Worm (Caenorhabditis elegans): ENCODE results near the gene fkh-4.

fkh-4 gene

ce11 chrX:13451578-13451977 lies 22.9 kb upstream of the fkh-4 start, which contains the start of gene F02D10.6:
F02D10.6 (minus strand) TSS chrX:13451678.
- TF ChIP-seq nhr-84 (tag; optimal IDR thresholded peaks at IDR 0.05) (no peak), efl-1 (optimal IDR thresholded peaks at IDR 0.05) (no peak), efl-1 (GFP tag; optimal IDR thresholded peaks at IDR 0.05 in 1 of 2) (peak in 1 of 2 experiments; percentile 32), swsn-7 (tag; optimal IDR thresholded peaks at IDR 0.05) (no peak), tbx-2 (tag; optimal IDR thresholded peaks at IDR 0.05) (no peak), nhr-28 (tag; optimal IDR thresholded peaks at IDR 0.05) (no peak), vab-15 (tag; optimal IDR thresholded peaks at IDR 0.05) (no peak)

DNA sequence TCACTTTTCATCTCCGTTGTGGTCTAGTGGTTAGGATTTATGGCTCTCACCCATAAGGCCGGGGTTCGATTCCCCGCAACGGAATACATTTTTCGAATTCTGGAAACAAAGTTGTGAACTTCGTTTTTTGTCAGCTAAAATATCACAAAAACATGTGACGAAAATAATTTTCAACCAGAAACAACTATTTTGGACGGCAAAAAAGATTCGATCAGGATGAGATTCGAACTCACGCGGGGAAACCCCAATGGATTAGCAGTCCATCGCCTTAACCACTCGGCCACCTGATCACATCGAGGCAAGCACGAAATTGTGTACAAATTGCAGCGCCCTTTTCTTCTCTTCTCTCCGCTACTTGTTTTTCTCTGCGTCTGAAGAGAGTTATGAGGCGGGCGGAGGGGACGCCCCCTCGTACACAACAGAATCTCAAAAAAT lies 20.0 kb upstream of the fkh-4 start:
- TF ChIP-seq lin-14 (GFP tag; optimal IDR thresholded peaks at IDR 0.05) (peak; percentile 72), ceh-82 (tag; optimal IDR thresholded peaks at IDR 0.05) (peak; percentile 43 to 44 (median 44)), ceh-8 (GFP tag; optimal IDR thresholded peaks at IDR 0.05) (peak; percentile 48), snpc-4 (tag; optimal IDR thresholded peaks at IDR 0.05) (peak; percentile 13), egl-13 (tag; optimal IDR thresholded peaks at IDR 0.05) (peak; percentile 51), unc-86 (tag; optimal IDR thresholded peaks at IDR 0.05) (peak; percentile 38), nhr-90 (tag; optimal IDR thresholded peaks at IDR 0.05; ENCODE audit: poor library complexity) (peak; percentile 75), unc-130 (tag; optimal IDR thresholded peaks at IDR 0.05) (peak; percentile 48), irx-1 (tag; optimal IDR thresholded peaks at IDR 0.05) (peak; percentile 46), nhr-20 (tag; optimal IDR thresholded peaks at IDR 0.05) (peak; percentile 60), swsn-7 (tag; optimal IDR thresholded peaks at IDR 0.05) (peak; percentile 60), lin-35 (GFP tag; optimal IDR thresholded peaks at IDR 0.05) (peak; percentile 28 to 67), lin-15B (tag; optimal IDR thresholded peaks at IDR 0.05) (peak; percentile 7), jun-1 (tag; optimal IDR thresholded peaks at IDR 0.05) (peak; percentile 55), grh-1 (GFP tag; IDR thresholded peaks at IDR 0.05) (peak; percentile 56), dpl-1 (GFP tag; optimal IDR thresholded peaks at IDR 0.05) (peak in 1 of 3 experiments; percentile 10), nhr-47 (tag; optimal IDR thresholded peaks at IDR 0.05) (peak; percentile 80), lir-3 (tag; optimal IDR thresholded peaks at IDR 0.05; ENCODE audit: poor library complexity) (peak; percentile 39), elt-2 (tag; optimal IDR thresholded peaks at IDR 0.05) (peak; percentile 32), xbp-1 (tag; optimal IDR thresholded peaks at IDR 0.05) (peak; percentile 47), nhr-71 (tag; optimal IDR thresholded peaks at IDR 0.05) (peak; percentile 75), snu-23 (GFP tag; optimal IDR thresholded peaks at IDR 0.05) (peak; percentile 83), mdl-1 (tag; optimal IDR thresholded peaks at IDR 0.05) (peak in 1 of 2 experiments; percentile 56), efl-1 (optimal IDR thresholded peaks at IDR 0.05) (peak; percentile 18 to 24), efl-1 (GFP tag; optimal IDR thresholded peaks at IDR 0.05 in 1 of 2) (peak in 1 of 2 experiments; percentile 87), fos-1 (tag; optimal IDR thresholded peaks at IDR 0.05) (peak; percentile 50), sox-4 (tag; optimal IDR thresholded peaks at IDR 0.05) (peak; percentile 69), tbx-2 (tag; optimal IDR thresholded peaks at IDR 0.05) (peak; percentile 54), nhr-19 (GFP tag; conservative IDR thresholded peaks at IDR 0.05) (peak; percentile 70), C16A3.4 (tag; optimal IDR thresholded peaks at IDR 0.05) (peak; percentile 34), lsy-2 (tag; optimal IDR thresholded peaks at IDR 0.05) (peak; percentile 26 to 42), sup-37 (GFP tag; optimal IDR thresholded peaks at IDR 0.05) (peak; percentile 23), ztf-11 (tag; optimal IDR thresholded peaks at IDR 0.05) (peak in 1 of 2 experiments; percentile 39), ceh-88 (GFP tag; IDR thresholded peaks at IDR 0.05) (peak; percentile 31; the same call in 1 of the 2 replicates), fkh-10 (GFP tag; optimal IDR thresholded peaks at IDR 0.05) (peak; percentile 11), dsc-1 (tag; optimal IDR thresholded peaks at IDR 0.05) (peak; percentile 84), fkh-8 (tag; optimal IDR thresholded peaks at IDR 0.05) (peak; percentile 56), nhr-77 (tag; optimal IDR thresholded peaks at IDR 0.05) (peak; percentile 34), nhr-85 (tag) (peak; percentile 79), rnt-1 (tag; optimal IDR thresholded peaks at IDR 0.05) (peak; percentile 68), elt-3 (tag; optimal IDR thresholded peaks at IDR 0.05) (peak in 3 of 6 experiments; percentile 18 to 35 (median 31)), lin-13 (GFP tag; optimal IDR thresholded peaks at IDR 0.05) (peak; percentile 38), mep-1 (tag; optimal IDR thresholded peaks at IDR 0.05) (peak; percentile 57)
